Worm (Caenorhabditis elegans): Measurements from ENCODE around the gene gcc-1.

The gcc-1 gene

ce11 chrX:3119606-3120005, 40.1 kb upstream of the gcc-1 start:
- no peak for TF ChIP-seq nhr-77 (tag; optimal IDR thresholded peaks at IDR 0.05)

ce11 chrX:3126233-3126632, 33.5 kb upstream of the gcc-1 start:
- no peak for TF ChIP-seq aly-2 (tag; optimal IDR thresholded peaks at IDR 0.05)
- peak; percentile 88 for TF ChIP-seq lin-14 (GFP tag; optimal IDR thresholded peaks at IDR 0.05)
- TF ChIP-seq ces-1 (GFP tag; optimal IDR thresholded peaks at IDR 0.05), result peak; percentile 40
- peak; percentile 20 for TF ChIP-seq swsn-7 (tag; optimal IDR thresholded peaks at IDR 0.05)
- peak in 2 of 3 experiments; percentile 1 to 52 for TF ChIP-seq ceh-82 (tag; optimal IDR thresholded peaks at IDR 0.05)
- peak; percentile 13 for TF ChIP-seq snu-23 (GFP tag; optimal IDR thresholded peaks at IDR 0.05)
- no peak for TF ChIP-seq fkh-8 (tag; optimal IDR thresholded peaks at IDR 0.05)
- no peak for TF ChIP-seq xbp-1 (tag; optimal IDR thresholded peaks at IDR 0.05)
- no peak for TF ChIP-seq irx-1 (tag; optimal IDR thresholded peaks at IDR 0.05)
- TF ChIP-seq isw-1 (GFP tag; IDR thresholded peaks at IDR 0.05), result 0 out of 2 replicates have a peak, but pooled peaks have one; percentile 5
- no peak for TF ChIP-seq mef-2 (tag; optimal IDR thresholded peaks at IDR 0.05)
- peak; percentile 30 for TF ChIP-seq fkh-10 (GFP tag; optimal IDR thresholded peaks at IDR 0.05)
- TF ChIP-seq tbx-2 (tag; optimal IDR thresholded peaks at IDR 0.05), result peak; percentile 43
- TF ChIP-seq pqm-1 (tag; optimal IDR thresholded peaks at IDR 0.05), result no peak
- no peak for TF ChIP-seq F16B12.6 (tag; optimal IDR thresholded peaks at IDR 0.05)
- peak; percentile 42 for TF ChIP-seq nhr-71 (tag; optimal IDR thresholded peaks at IDR 0.05)

ce11 chrX:3126979-3127378, 32.8 kb upstream of the gcc-1 start, which contains the start of gene spc-1:
spc-1 (minus strand) TSS chrX:3127079.
- TF ChIP-seq C34B4.2 (tag; optimal IDR thresholded peaks at IDR 0.05) (no peak), lin-39 (tag; optimal IDR thresholded peaks at IDR 0.05) (no peak), unc-30 (tag; optimal IDR thresholded peaks at IDR 0.05) (no peak), pax-3 (tag; optimal IDR thresholded peaks at IDR 0.05) (no peak), ceh-88 (GFP tag; IDR thresholded peaks at IDR 0.05) (no peak), aly-2 (tag; optimal IDR thresholded peaks at IDR 0.05) (no peak), mdl-1 (tag; optimal IDR thresholded peaks at IDR 0.05) (no peak), nhr-19 (GFP tag; conservative IDR thresholded peaks at IDR 0.05) (no peak)

- TF ChIP-seq dpl-1 (GFP tag; optimal IDR thresholded peaks at IDR 0.05) (peak; percentile 52 to 63 (median 55)), ceh-90 (tag; optimal IDR thresholded peaks at IDR 0.05) (no peak), nhr-77 (tag; optimal IDR thresholded peaks at IDR 0.05) (peak; percentile 91), rnt-1 (tag; optimal IDR thresholded peaks at IDR 0.05) (peak; percentile 86), pax-3 (tag; optimal IDR thresholded peaks at IDR 0.05) (peak; percentile 75), grh-1 (GFP tag; IDR thresholded peaks at IDR 0.05) (0 out of 2 replicates have a peak, but pooled peaks have one; percentile 48), nhr-90 (tag; optimal IDR thresholded peaks at IDR 0.05; ENCODE audit: poor library complexity) (peak; percentile 86), nhr-84 (tag; optimal IDR thresholded peaks at IDR 0.05) (no peak), nhr-11 (tag; optimal IDR thresholded peaks at IDR 0.05) (peak; percentile 12), tlp-1 (tag; optimal IDR thresholded peaks at IDR 0.05) (no peak), unc-62 (GFP tag; optimal IDR thresholded peaks at IDR 0.05) (no peak), hlh-4 (tag; optimal IDR thresholded peaks at IDR 0.05) (no peak), nhr-47 (tag; optimal IDR thresholded peaks at IDR 0.05) (peak; percentile 91), tbx-2 (tag; optimal IDR thresholded peaks at IDR 0.05) (peak; percentile 93), sox-4 (tag; optimal IDR thresholded peaks at IDR 0.05) (peak; percentile 27), ces-1 (GFP tag; optimal IDR thresholded peaks at IDR 0.05) (peak; percentile 75), unc-130 (tag; optimal IDR thresholded peaks at IDR 0.05) (peak; percentile 82), mep-1 (tag; optimal IDR thresholded peaks at IDR 0.05) (peak; percentile 85), lin-14 (GFP tag; optimal IDR thresholded peaks at IDR 0.05) (peak; percentile 99), irx-1 (tag; optimal IDR thresholded peaks at IDR 0.05) (peak; percentile 69), nhr-12 (tag; optimal IDR thresholded peaks at IDR 0.05) (no peak), fkh-10 (GFP tag; optimal IDR thresholded peaks at IDR 0.05) (peak; percentile 92), zip-4 (GFP tag; optimal IDR thresholded peaks at IDR 0.05) (peak; percentile 69), ceh-8 (GFP tag; optimal IDR thresholded peaks at IDR 0.05) (peak; percentile 76), isw-1 (GFP tag; IDR thresholded peaks at IDR 0.05) (peak; percentile 77), C34B4.2 (tag; optimal IDR thresholded peaks at IDR 0.05) (no peak), nhr-19 (GFP tag; conservative IDR thresholded peaks at IDR 0.05) (peak; percentile 85), nhr-28 (tag; optimal IDR thresholded peaks at IDR 0.05) (no peak), unc-86 (tag; optimal IDR thresholded peaks at IDR 0.05) (peak; percentile 91), mdl-1 (tag; optimal IDR thresholded peaks at IDR 0.05) (peak in 1 of 2 experiments; percentile 91), mef-2 (tag; optimal IDR thresholded peaks at IDR 0.05) (peak; percentile 83), fkh-8 (tag; optimal IDR thresholded peaks at IDR 0.05) (peak; percentile 94), lsy-2 (tag; optimal IDR thresholded peaks at IDR 0.05) (peak; percentile 72 to 91), snu-23 (GFP tag; optimal IDR thresholded peaks at IDR 0.05) (peak; percentile 98), ceh-88 (GFP tag; IDR thresholded peaks at IDR 0.05) (peak; percentile 38; the same call in 1 of the 2 replicates)
These were observed 32.1 kb upstream of the gcc-1 start for ce11 chrX:3127626-3128142.
